Worm (Caenorhabditis elegans): Measurements from ENCODE around the gene F59A7.2.

- TF ChIP-seq W03F9.2 (tag; optimal IDR thresholded peaks at IDR 0.05) (no peak), dao-5 (tag; optimal IDR thresholded peaks at IDR 0.05) (no peak)
Observed at ce11 chrV:2050136-2050535, 33.8 kb upstream of the F59A7.2 start, which contains the start of gene comt-4.

Data from whole organism, L4/young adult.